Worm (Caenorhabditis elegans) whole organism, late embryonic: ENCODE data around the gene hacd-1.
"Not testable (repeated sequence)": the region's sequence is repeated elsewhere in the genome, so short reads cannot be mapped to it uniquely, and the experiment has no call there.

Experiments used
- ama-1 ChIP-seq: fragments of 150-350 bp; optimal IDR thresholded peaks from 2 replicates; lab custom pipeline; 2014
- elt-2 ChIP-seq: sonication (generic microtip); optimal IDR thresholded peaks from 2 replicates; lab custom pipeline; 2016; ENCODE audit warnings: missing genetic modification reagents, missing genetic modification characterization, missing compliant biosample characterization
- nhr-11 ChIP-seq: fragments of 150-350 bp; optimal IDR thresholded peaks from 2 replicates; lab custom pipeline; 2014; ENCODE audit warnings: missing biosample characterization, missing genetic modification characterization
- pax-1 ChIP-seq: fragments of 150-350 bp; optimal IDR thresholded peaks from 2 replicates; lab custom pipeline; 2014; ENCODE audit warnings: missing biosample characterization, missing genetic modification characterization
- pha-4 ChIP-seq: fragments of 150-350 bp; optimal IDR thresholded peaks from 2 replicates; lab custom pipeline; 2018; ENCODE audit warnings: missing biosample characterization, missing genetic modification reagents, missing genetic modification characterization

DNA sequence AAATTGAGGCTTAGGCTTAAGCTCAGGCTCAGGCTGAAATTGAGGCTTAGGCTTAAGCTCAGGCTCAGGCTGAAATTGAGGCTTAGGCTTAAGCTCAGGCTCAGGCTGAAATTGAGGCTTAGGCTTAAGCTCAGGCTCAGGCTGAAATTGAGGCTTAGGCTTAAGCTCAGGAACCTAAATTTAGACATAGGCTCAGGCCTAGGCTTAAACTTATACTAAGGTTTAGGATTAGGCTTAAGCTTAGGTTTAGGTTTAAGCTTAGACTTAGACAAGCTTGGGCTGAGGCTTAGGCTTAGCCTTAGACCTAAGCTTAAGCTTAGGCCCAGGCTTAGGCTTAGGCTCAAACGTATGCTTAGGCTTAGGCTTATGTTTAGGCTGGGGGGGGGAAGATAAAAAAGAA lies 30.7 kb downstream of the hacd-1 start:
- TF ChIP-seq pax-1 (tag; lab: Kevin White, UChicago); ama-1 (lab: Kevin White, UChicago); elt-2 (tag; lab: Kevin White, UChicago); pha-4 (tag; lab: Kevin White, UChicago); nhr-11: not testable (repeated sequence)
